Fruit fly (Drosophila melanogaster) whole organism: ENCODE results near the gene Vtld.

ENCODE experiments used
- CG8478 ChIP-seq: fragments of >200 bp; optimal IDR thresholded peaks from 2 replicates; lab custom pipeline; 2018; ENCODE audit warnings: inconsistent platforms
- Dll ChIP-seq: fragments of >200 bp; optimal IDR thresholded peaks from 2 replicates; lab custom pipeline; 2017
- pan ChIP-seq: fragments of >200 bp; optimal IDR thresholded peaks from 2 replicates; lab custom pipeline; 2017
- psq ChIP-seq: fragments of >200 bp; optimal IDR thresholded peaks from 2 replicates; lab custom pipeline; 2017

DNA sequence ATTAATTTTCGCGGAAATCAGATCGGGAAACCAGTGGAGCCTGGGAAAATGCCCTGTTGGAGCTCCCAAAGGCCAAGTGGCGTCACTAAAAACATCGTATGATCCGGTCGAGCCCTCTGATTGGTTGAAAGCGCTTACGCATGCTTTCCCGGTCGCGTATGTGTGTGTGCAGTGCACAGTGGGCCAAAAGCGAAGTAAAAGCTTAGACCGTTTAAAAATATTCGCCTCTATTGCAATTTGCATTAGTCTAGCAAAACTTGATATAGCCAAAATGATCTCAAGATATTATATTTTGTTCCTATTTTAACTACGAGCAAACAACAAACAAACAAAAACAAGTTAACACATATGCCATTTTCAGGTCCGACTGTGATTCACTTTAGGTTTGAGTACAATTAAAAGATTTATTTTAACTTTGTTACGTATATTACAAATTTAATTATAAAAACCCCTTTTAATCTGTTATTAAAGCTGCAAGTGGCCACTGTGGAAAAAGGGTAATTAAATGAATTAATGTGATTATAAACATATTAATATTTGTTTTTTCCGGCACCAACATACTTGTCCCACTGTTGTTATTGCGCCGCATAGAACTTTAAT is 34.1 kb downstream of the Vtld start:
- TF ChIP-seq pan (lab: Kevin White, UChicago) = no peak
- no peak for TF ChIP-seq psq
- no peak for TF ChIP-seq CG8478 (lab: Kevin White, UChicago)
- no peak for TF ChIP-seq Dll (lab: Kevin White, UChicago)
